Worm (Caenorhabditis elegans): ENCODE results near the gene idh-1.

The idh-1 gene

DNA sequence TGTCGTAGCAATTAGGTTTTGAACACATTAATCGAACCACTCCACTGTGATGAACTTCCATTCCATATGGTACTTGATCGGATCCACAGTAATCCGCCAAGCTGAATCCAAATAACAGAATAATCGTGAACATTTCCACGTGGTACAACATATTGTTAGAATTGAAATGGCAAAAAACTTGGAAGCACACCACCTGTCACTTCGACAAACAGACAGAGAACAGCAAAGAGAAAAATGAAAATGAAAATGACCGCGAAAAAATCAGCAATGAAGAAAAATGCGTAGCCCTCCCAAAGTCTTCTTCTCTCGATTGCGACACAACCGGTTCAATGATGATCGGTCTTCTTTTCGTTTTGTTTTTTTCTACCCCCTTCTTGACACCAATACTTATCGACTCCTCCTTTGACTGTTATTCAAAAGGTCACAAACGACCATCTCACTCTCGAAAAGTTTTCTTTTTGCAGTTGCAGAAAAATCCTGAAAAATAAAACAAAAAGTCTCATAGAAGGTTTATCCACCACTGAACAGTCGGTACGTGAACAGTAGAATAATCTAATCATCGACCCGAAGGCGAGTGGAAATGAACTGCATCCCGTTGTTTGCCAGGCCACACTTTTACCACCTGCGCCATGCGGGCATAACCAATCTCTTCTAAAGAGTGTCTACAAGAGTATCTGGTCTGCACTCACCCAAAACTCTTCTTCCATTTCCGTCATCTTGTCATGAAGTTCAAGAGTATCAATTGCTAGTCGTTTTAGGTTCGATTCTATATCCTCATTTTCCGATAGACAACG lies 36.4 kb upstream of the idh-1 start, which contains the start of gene wrt-3 (continued):
- TF ChIP-seq xnd-1 (tag; optimal IDR thresholded peaks at IDR 0.05) (peak; percentile 5), unc-62 (GFP tag; optimal IDR thresholded peaks at IDR 0.05) (no peak), ZK185.1 (tag; optimal IDR thresholded peaks at IDR 0.05; ENCODE audit: poor library complexity, severe bottlenecking) (peak; percentile 92), F57C9.4 (tag; optimal IDR thresholded peaks at IDR 0.05) (peak; percentile 48), mxl-1 (tag; optimal IDR thresholded peaks at IDR 0.05) (peak; percentile 88), snpc-1.3 (tag; optimal IDR thresholded peaks at IDR 0.05; ENCODE audit: insufficient read depth) (peak; percentile 96), ets-4 (GFP tag; optimal IDR thresholded peaks at IDR 0.05) (peak; percentile 88), nhr-179 (tag; optimal IDR thresholded peaks at IDR 0.05) (peak; percentile 85), Y53F4B.3 (GFP tag; IDR thresholded peaks at IDR 0.05) (no peak), aptf-2 (GFP tag; conservative IDR thresholded peaks at IDR 0.05) (0 out of 2 replicates have a peak, but pooled peaks have one; percentile 15), ceh-27 (GFP tag; optimal IDR thresholded peaks at IDR 0.05) (no peak), F52B5.7 (tag; optimal IDR thresholded peaks at IDR 0.05) (peak; percentile 95), dpl-1 (GFP tag; optimal IDR thresholded peaks at IDR 0.05) (peak; percentile 19), sdz-38 (tag; optimal IDR thresholded peaks at IDR 0.05) (peak; percentile 13), nhr-90 (tag; optimal IDR thresholded peaks at IDR 0.05) (peak; percentile 96), cebp-2 (GFP tag; IDR thresholded peaks at IDR 0.05) (peak; percentile 95), rpc-1 (optimal IDR thresholded peaks at IDR 0.05) (peak; percentile 97), rpc-1 (tag; optimal IDR thresholded peaks at IDR 0.05) (peak; percentile 99), madf-6 (GFP tag; IDR thresholded peaks at IDR 0.05) (no peak), atf-7 (tag; optimal IDR thresholded peaks at IDR 0.05) (peak; percentile 66), sptf-2 (GFP tag; optimal IDR thresholded peaks at IDR 0.05) (peak; percentile 83), B0336.3 (GFP tag; IDR thresholded peaks at IDR 0.05) (no peak), B0019.2 (GFP tag; conservative IDR thresholded peaks at IDR 0.05) (0 out of 2 replicates have a peak, but pooled peaks have one; percentile 37), chd-7 (tag; optimal IDR thresholded peaks at IDR 0.05) (no peak), madf-10 (tag; optimal IDR thresholded peaks at IDR 0.05) (peak; percentile 80), T26A5.8 (tag; optimal IDR thresholded peaks at IDR 0.05) (peak; percentile 93), B0261.1 (tag; optimal IDR thresholded peaks at IDR 0.05) (peak; percentile 97), B0035.1 (tag; optimal IDR thresholded peaks at IDR 0.05) (peak; percentile 68), ceh-100 (GFP tag; IDR thresholded peaks at IDR 0.05) (no peak; the same call in 1 of the 2 replicates), tbx-9 (tag; optimal IDR thresholded peaks at IDR 0.05; ENCODE audit: borderline replicate concordance) (peak; percentile 62), lin-26 (GFP tag; IDR thresholded peaks at IDR 0.05) (peak; percentile 98), ekl-4 (GFP tag; IDR thresholded peaks at IDR 0.05) (no peak; the same call in 1 of the 2 replicates), egrh-3 (GFP tag; IDR thresholded peaks at IDR 0.05) (no peak; the same call in 1 of the 2 replicates), ztf-3 (GFP tag; optimal IDR thresholded peaks at IDR 0.05) (peak; percentile 9), dox-1 (GFP tag; IDR thresholded peaks at IDR 0.05) (no peak), attf-6 (GFP tag; IDR thresholded peaks at IDR 0.05) (peak; percentile 87), Y95B8A.8 (GFP tag; IDR thresholded peaks at IDR 0.05) (no peak), nfya-1 (tag; optimal IDR thresholded peaks at IDR 0.05; ENCODE audit: borderline replicate concordance, insufficient read depth) (no peak), nhr-27 (tag; optimal IDR thresholded peaks at IDR 0.05) (peak; percentile 94), ceh-40 (GFP tag; IDR thresholded peaks at IDR 0.05) (peak; percentile 90), tlf-1 (GFP tag; optimal IDR thresholded peaks at IDR 0.05) (peak; percentile 59), gei-17 (GFP tag; optimal IDR thresholded peaks at IDR 0.05) (no peak), madf-3 (GFP tag; IDR thresholded peaks at IDR 0.05) (peak; percentile 84), snpc-4 (GFP tag; optimal IDR thresholded peaks at IDR 0.05) (peak; percentile 87), snpc-4 (tag; optimal IDR thresholded peaks at IDR 0.05) (peak; percentile 79 to 89 (median 86)), ztf-26 (tag; optimal IDR thresholded peaks at IDR 0.05) (peak; percentile 80), pbrm-1 (GFP tag; IDR thresholded peaks at IDR 0.05) (no peak; the same call in none of the 2 replicates), D2030.7 (GFP tag; IDR thresholded peaks at IDR 0.05) (peak; percentile 73)

Data from whole organism, young adult.